Fruit fly (Drosophila melanogaster): ENCODE measurements around the gene Ssb-c31a.

DNA sequence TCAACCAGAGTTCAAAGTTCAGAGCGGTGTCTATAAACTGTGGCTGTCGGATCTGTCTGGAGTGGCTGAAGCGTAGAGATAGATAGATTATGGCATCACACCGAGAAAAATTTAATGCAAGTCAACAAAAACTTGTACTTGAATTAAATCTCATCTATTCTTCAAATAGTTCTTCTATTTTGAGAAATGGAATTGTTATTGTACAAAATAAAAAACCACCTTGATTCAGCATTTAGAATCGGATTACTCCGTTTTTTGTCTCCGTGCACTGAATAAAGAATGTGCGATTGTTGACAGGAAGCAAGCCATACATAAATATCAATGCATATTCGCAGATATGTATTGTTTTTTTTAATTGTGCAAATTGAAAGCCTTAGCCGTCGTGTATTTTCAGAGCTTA lies 18.5 kb downstream of the Ssb-c31a start:
- TF ChIP-seq woc (GFP tag; optimal IDR thresholded peaks at IDR 0.05) (peak; percentile 34), br (GFP tag; optimal IDR thresholded peaks at IDR 0.05) (peak; percentile 74), tai (GFP tag; optimal IDR thresholded peaks at IDR 0.05) (no peak), usp (GFP tag; optimal IDR thresholded peaks at IDR 0.05) (no peak)

Measured in whole organism, wandering third instar larva.